Worm (Caenorhabditis elegans) whole organism, L4/young adult: ENCODE results near the gene srd-2.

Source experiments
- W03F9.2 ChIP-seq: fragments of 150-350 bp; optimal IDR thresholded peaks from 2 replicates; lab custom pipeline; 2014; ENCODE audit warnings: missing biosample characterization, missing genetic modification characterization
- dao-5 ChIP-seq: sonication (generic microtip); optimal IDR thresholded peaks from 2 replicates; lab custom pipeline; 2016; ENCODE audit warnings: missing genotype, missing genetic modification characterization, moderate library complexity, missing compliant biosample characterization
- him-1 ChIP-seq: sonication (generic microtip); optimal IDR thresholded peaks from 2 replicates; lab custom pipeline; 2016; ENCODE audit warnings: missing genotype, missing genetic modification reagents, missing genetic modification characterization, missing compliant biosample characterization

Gene srd-2

ce11 chrII:10164137-10164536 lies 23.6 kb downstream of the srd-2 start:
- TF ChIP-seq W03F9.2 (tag; lab: Kevin White, UChicago), result no peak
- TF ChIP-seq him-1 (tag; lab: Kevin White, UChicago), result no peak
- TF ChIP-seq dao-5 (tag; lab: Kevin White, UChicago), result no peak

- no peak for TF ChIP-seq him-1 (tag; lab: Kevin White, UChicago)
- no peak for TF ChIP-seq W03F9.2 (tag; lab: Kevin White, UChicago)
- no peak for TF ChIP-seq dao-5 (tag; lab: Kevin White, UChicago)
These were observed 24.9 kb downstream of the srd-2 start for ce11 chrII:10162785-10163184.

ce11 chrII:10155106-10155505 lies 32.6 kb downstream of the srd-2 start, which contains the start of gene nlp-63:
Gene nlp-63, plus strand, starts transcription at chrII:10155406.
- TF ChIP-seq dao-5 (tag; lab: Kevin White, UChicago) (no peak), him-1 (tag; lab: Kevin White, UChicago) (no peak), W03F9.2 (tag; lab: Kevin White, UChicago) (no peak)

ce11 chrII:10147502-10147901 lies 40.2 kb downstream of the srd-2 start:
- TF ChIP-seq W03F9.2 (tag; lab: Kevin White, UChicago) (no peak), dao-5 (tag; lab: Kevin White, UChicago) (no peak), him-1 (tag; lab: Kevin White, UChicago) (no peak)

- no peak for TF ChIP-seq him-1 (tag; lab: Kevin White, UChicago)
- TF ChIP-seq dao-5 (tag; lab: Kevin White, UChicago), result no peak
- no peak for TF ChIP-seq W03F9.2 (tag; lab: Kevin White, UChicago)
These were observed 41.2 kb downstream of the srd-2 start, which contains the start of gene pax-3 for ce11 chrII:10146488-10146887. Gene pax-3, plus strand, starts transcription at chrII:10146570.

- TF ChIP-seq him-1 (tag; lab: Kevin White, UChicago), result no peak
- no peak for TF ChIP-seq W03F9.2 (tag; lab: Kevin White, UChicago)
- TF ChIP-seq dao-5 (tag; lab: Kevin White, UChicago), result no peak
These were observed 43.6 kb downstream of the srd-2 start, which contains the start of gene F27E5.3 for ce11 chrII:10144092-10144491. Gene F27E5.3, minus strand, starts transcription at chrII:10144192.

ce11 chrII:10139177-10139640 lies 48.5 kb downstream of the srd-2 start, which contains the start of gene asah-2:
Gene asah-2, plus strand, starts transcription at chrII:10139590.
- TF ChIP-seq W03F9.2 (tag; lab: Kevin White, UChicago) (no peak), dao-5 (tag; lab: Kevin White, UChicago) (no peak), him-1 (tag; lab: Kevin White, UChicago) (no peak)

ce11 chrII:10137358-10137757 lies 50.4 kb downstream of the srd-2 start, which contains the start of gene phg-1:
Gene phg-1, plus strand, starts transcription at chrII:10137658.
- TF ChIP-seq him-1 (tag; lab: Kevin White, UChicago) (no peak), dao-5 (tag; lab: Kevin White, UChicago) (no peak), W03F9.2 (tag; lab: Kevin White, UChicago) (no peak)

- no peak for TF ChIP-seq W03F9.2 (tag; lab: Kevin White, UChicago)
- no peak for TF ChIP-seq dao-5 (tag; lab: Kevin White, UChicago)
- TF ChIP-seq him-1 (tag; lab: Kevin White, UChicago), result no peak
These were observed 50.9 kb downstream of the srd-2 start for ce11 chrII:10136771-10137170.
